Fruit fly (Drosophila melanogaster): ENCODE measurements around the gene CG33630.
A peak's percentile ranks its signal among the peaks of the same experiment; 100 is the strongest.

The CG33630 gene

DNA sequence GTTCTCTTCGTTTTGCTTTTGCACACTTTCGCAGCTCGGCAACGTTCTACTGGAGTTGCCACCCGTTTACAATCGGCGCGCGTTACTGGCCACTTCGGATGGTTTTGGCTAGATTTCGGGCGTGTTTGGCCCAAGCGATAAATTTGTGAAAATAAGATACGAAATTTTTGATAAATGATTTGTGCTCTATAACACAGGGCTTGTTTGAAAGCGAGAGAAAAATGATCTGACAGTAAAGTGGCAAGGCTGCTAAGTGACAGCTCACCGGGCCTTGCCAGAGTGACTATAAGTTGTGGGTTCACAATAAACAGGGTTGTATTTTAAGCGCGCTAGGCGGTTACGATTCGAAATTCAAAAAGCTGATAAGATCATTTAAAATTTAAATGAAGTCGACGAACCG, 47.5 kb downstream of the CG33630 start, which contains the start of gene Fmr1 (continued):
- TF ChIP-seq Camta (GFP tag; optimal IDR thresholded peaks at IDR 0.05) = peak; percentile 60
- no peak for TF ChIP-seq CG30431 (GFP tag; optimal IDR thresholded peaks at IDR 0.05)
- no peak for TF ChIP-seq trh (GFP tag; optimal IDR thresholded peaks at IDR 0.05)
- peak; percentile 39 for TF ChIP-seq p53 (GFP tag; optimal IDR thresholded peaks at IDR 0.05)
- no peak for TF ChIP-seq hb (GFP tag; IDR thresholded peaks at IDR 0.05; ENCODE audit: partially characterized antibody)
- no peak for TF ChIP-seq tap (tag; optimal IDR thresholded peaks at IDR 0.05)
- peak; percentile 36 for TF ChIP-seq twi (tag; optimal IDR thresholded peaks at IDR 0.05)
- TF ChIP-seq Deaf1 (tag; optimal IDR thresholded peaks at IDR 0.05) = peak; percentile 60
- no peak for TF ChIP-seq Blimp-1 (GFP tag; optimal IDR thresholded peaks at IDR 0.05)
- peak; percentile 61 for TF ChIP-seq CG17829 (tag; optimal IDR thresholded peaks at IDR 0.05)
- TF ChIP-seq Fer3 (tag; optimal IDR thresholded peaks at IDR 0.05) = peak; percentile 33
- TF ChIP-seq NFAT (GFP tag; IDR thresholded peaks at IDR 0.05) = peak; percentile 46; the same call in 1 of the 2 replicates
- TF ChIP-seq MESR4 (GFP tag; optimal IDR thresholded peaks at IDR 0.05) = peak; percentile 24
- no peak for TF ChIP-seq chinmo (GFP tag; IDR thresholded peaks at IDR 0.05; ENCODE audit: partially characterized antibody)
- TF ChIP-seq dati (GFP tag; IDR thresholded peaks at IDR 0.05) = no peak
- TF ChIP-seq Max (GFP tag; optimal IDR thresholded peaks at IDR 0.05) = peak; percentile 42
- peak; percentile 41 for TF ChIP-seq disco-r (GFP tag; optimal IDR thresholded peaks at IDR 0.05)
- no peak for TF ChIP-seq Tbp (GFP tag; optimal IDR thresholded peaks at IDR 0.05)
- TF ChIP-seq wdn (GFP tag; IDR thresholded peaks at IDR 0.05) = no peak
- TF ChIP-seq ewg (GFP tag; optimal IDR thresholded peaks at IDR 0.05) = peak; percentile 53
- TF ChIP-seq sr (GFP tag; IDR thresholded peaks at IDR 0.05) = no peak
- TF ChIP-seq sisA (GFP tag; IDR thresholded peaks at IDR 0.05) = peak; percentile 53
- TF ChIP-seq CG11695 (GFP tag; IDR thresholded peaks at IDR 0.05) = no peak
- TF ChIP-seq Ptx1 (GFP tag; IDR thresholded peaks at IDR 0.05) = peak; percentile 55; the same call in 1 of the 2 replicates
- TF ChIP-seq bowl (GFP tag; IDR thresholded peaks at IDR 0.05) = no peak
- 0 out of 3 replicates have a peak, but pooled peaks have one; percentile 42 for TF ChIP-seq so (GFP tag; IDR thresholded peaks at IDR 0.05)
- peak; percentile 39 for TF ChIP-seq NC2α (GFP tag; optimal IDR thresholded peaks at IDR 0.05)
- TF ChIP-seq z (GFP tag; IDR thresholded peaks at IDR 0.05) = no peak
- no peak for TF ChIP-seq ken (GFP tag; IDR thresholded peaks at IDR 0.05)
- TF ChIP-seq Taf1 (GFP tag; IDR thresholded peaks at IDR 0.05) = no peak
- no peak for TF ChIP-seq sna (GFP tag; IDR thresholded peaks at IDR 0.05; ENCODE audit: partially characterized antibody)
- peak; percentile 18 for TF ChIP-seq CG7928 (GFP tag; optimal IDR thresholded peaks at IDR 0.05)
- peak; percentile 69 for TF ChIP-seq jumu (GFP tag; optimal IDR thresholded peaks at IDR 0.05)
- no peak for TF ChIP-seq CG16779 (GFP tag; IDR thresholded peaks at IDR 0.05)
- TF ChIP-seq en (GFP tag; optimal IDR thresholded peaks at IDR 0.05) = no peak
- no peak for TF ChIP-seq Dip2 (GFP tag; IDR thresholded peaks at IDR 0.05)
- peak; percentile 12 for TF ChIP-seq schlank (tag; optimal IDR thresholded peaks at IDR 0.05)
- no peak for TF ChIP-seq CG14965 (GFP tag; optimal IDR thresholded peaks at IDR 0.05; ENCODE audit: borderline replicate concordance)
- TF ChIP-seq shn (GFP tag; optimal IDR thresholded peaks at IDR 0.05) = peak; percentile 60
- peak; percentile 26; the same call in 1 of the 2 replicates for TF ChIP-seq CG17328 (GFP tag; IDR thresholded peaks at IDR 0.05)
- TF ChIP-seq onecut (GFP tag; IDR thresholded peaks at IDR 0.05) = no peak
- peak; percentile 48 for TF ChIP-seq CG7786 (GFP tag; optimal IDR thresholded peaks at IDR 0.05)
- no peak for TF ChIP-seq CG12104 (GFP tag; optimal IDR thresholded peaks at IDR 0.05)
- TF ChIP-seq dpn (GFP tag; optimal IDR thresholded peaks at IDR 0.05) = peak; percentile 51 to 52
- TF ChIP-seq CG5953 (GFP tag; IDR thresholded peaks at IDR 0.05) = no peak
- no peak for TF ChIP-seq CG7745 (tag; optimal IDR thresholded peaks at IDR 0.05)
- TF ChIP-seq CG12769 (tag; optimal IDR thresholded peaks at IDR 0.05) = peak; percentile 75
- no peak for TF ChIP-seq odd (GFP tag; optimal IDR thresholded peaks at IDR 0.05)
- peak; percentile 65 for TF ChIP-seq grau (tag; optimal IDR thresholded peaks at IDR 0.05)
- no peak for TF ChIP-seq lov (optimal IDR thresholded peaks at IDR 0.05)
- no peak for TF ChIP-seq lov (GFP tag; IDR thresholded peaks at IDR 0.05)
- peak; percentile 28 for TF ChIP-seq CG4854 (GFP tag; optimal IDR thresholded peaks at IDR 0.05)
- peak; percentile 30 for TF ChIP-seq CG16863 (GFP tag; optimal IDR thresholded peaks at IDR 0.05)

Data from whole organism, embryonic.